Fruit fly (Drosophila melanogaster): Measurements from ENCODE around the gene f-cup.

DNA sequence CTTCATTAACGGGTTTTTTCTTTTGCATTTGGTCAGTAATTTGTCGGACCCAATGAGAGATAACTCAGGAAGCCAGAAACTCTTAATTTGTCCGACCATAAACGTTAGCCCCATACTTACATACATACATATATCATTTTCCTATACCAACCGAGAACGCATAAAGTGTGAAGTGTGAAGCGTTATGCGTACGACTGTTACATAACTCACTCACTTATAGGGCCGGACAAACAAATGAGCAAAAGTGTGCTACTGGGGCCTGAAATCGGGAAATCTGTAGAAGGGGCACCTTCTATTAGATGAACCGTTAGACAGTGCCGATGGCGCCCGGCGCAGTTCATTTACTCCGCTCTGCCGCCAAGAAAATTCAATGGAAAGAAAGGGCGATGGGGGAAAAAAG is 21.4 kb upstream of the f-cup start:
- TF ChIP-seq psq (optimal IDR thresholded peaks at IDR 0.05) (no peak), ttk (optimal IDR thresholded peaks at IDR 0.05) (no peak)

All from Kc167 (cell line).